Worm (Caenorhabditis elegans) whole organism, early embryonic: ENCODE results near the gene ztf-9.

Source experiments
- B0310.2 ChIP-seq: sonication (generic microtip); optimal IDR thresholded peaks from 2 replicates; lab custom pipeline; 2016; ENCODE audit warnings: mild to moderate bottlenecking, missing genetic modification characterization, missing compliant biosample characterization
- F13C5.2 ChIP-seq: sonication (generic microtip); optimal IDR thresholded peaks from 2 replicates; lab custom pipeline; 2017; ENCODE audit warnings: mild to moderate bottlenecking, missing genetic modification characterization, inconsistent platforms, missing compliant biosample characterization
- aly-1 ChIP-seq: sonication (generic microtip); optimal IDR thresholded peaks from 2 replicates; lab custom pipeline; 2016; ENCODE audit warnings: missing genetic modification characterization, missing compliant biosample characterization
- ama-1 ChIP-seq: fragments of 150-350 bp; optimal IDR thresholded peaks from 2 replicates; lab custom pipeline; 2014
- ceh-13 ChIP-seq: fragments of 200-800 bp; sonication (Bioruptor generic); optimal IDR thresholded peaks from 2 replicates; lab custom pipeline; 2018; ENCODE audit warnings: mild to moderate bottlenecking, missing genetic modification characterization, missing compliant biosample characterization
- ceh-36 ChIP-seq: sonication (generic microtip); optimal IDR thresholded peaks from 2 replicates; lab custom pipeline; 2016; ENCODE audit warnings: missing genetic modification characterization, inconsistent platforms, missing compliant biosample characterization
- ets-7 ChIP-seq: sonication (generic microtip); optimal IDR thresholded peaks from 2 replicates; lab custom pipeline; 2016; ENCODE audit warnings: missing genotype, missing genetic modification characterization, missing compliant biosample characterization
- flt-1 ChIP-seq: fragments of 200-800 bp; sonication (Bioruptor generic); IDR thresholded peaks from 2 replicates; pipeline ENCODE4 v1.3.6; 2022; ENCODE audit warnings: missing genetic modification characterization, missing compliant biosample characterization
- hmbx-1 ChIP-seq: sonication (generic microtip); optimal IDR thresholded peaks from 2 replicates; lab custom pipeline; 2016; ENCODE audit warnings: mild to moderate bottlenecking, missing genetic modification characterization, missing compliant biosample characterization
- hmg-4 ChIP-seq: fragments of 200-800 bp; sonication (Bioruptor generic); optimal IDR thresholded peaks from 2 replicates; lab custom pipeline; 2018; ENCODE audit warnings: mild to moderate bottlenecking, missing genetic modification characterization, missing compliant biosample characterization
- hnd-1 ChIP-seq: sonication (generic microtip); optimal IDR thresholded peaks from 2 replicates; lab custom pipeline; 2016; ENCODE audit warnings: missing genetic modification characterization, missing compliant biosample characterization
- pes-1 ChIP-seq: fragments of 200-800 bp; sonication (Bioruptor generic); IDR thresholded peaks from 2 replicates; pipeline ENCODE4 v1.3.6; 2022; ENCODE audit warnings: missing genetic modification reagents, missing genetic modification characterization, missing compliant biosample characterization
- scrt-1 ChIP-seq: fragments of 200-800 bp; sonication (Bioruptor generic); IDR thresholded peaks from 2 replicates; pipeline ENCODE4 v1.3.6; 2022; ENCODE audit warnings: missing genetic modification characterization, missing compliant biosample characterization
- sea-1 ChIP-seq: fragments of 200-800 bp; sonication (Bioruptor generic); conservative IDR thresholded peaks from 2 replicates; pipeline ENCODE4 v1.3.6; 2022; ENCODE audit warnings: missing genetic modification characterization, missing compliant biosample characterization
- tbx-11 ChIP-seq: fragments of 200-800 bp; sonication (Bioruptor generic); IDR thresholded peaks from 2 replicates; pipeline ENCODE4 v1.3.6; 2022; ENCODE audit warnings: missing genetic modification characterization, missing compliant biosample characterization
- tbx-37 ChIP-seq: fragments of 200-800 bp; sonication (Bioruptor generic); conservative IDR thresholded peaks from 2 replicates; pipeline ENCODE4 v1.3.6; 2022; ENCODE audit warnings: missing genetic modification reagents, missing genetic modification characterization, missing compliant biosample characterization
- tra-4 ChIP-seq: sonication (generic microtip); optimal IDR thresholded peaks from 2 replicates; lab custom pipeline; 2017; ENCODE audit warnings: missing genetic modification characterization, missing compliant biosample characterization

The ztf-9 gene

DNA sequence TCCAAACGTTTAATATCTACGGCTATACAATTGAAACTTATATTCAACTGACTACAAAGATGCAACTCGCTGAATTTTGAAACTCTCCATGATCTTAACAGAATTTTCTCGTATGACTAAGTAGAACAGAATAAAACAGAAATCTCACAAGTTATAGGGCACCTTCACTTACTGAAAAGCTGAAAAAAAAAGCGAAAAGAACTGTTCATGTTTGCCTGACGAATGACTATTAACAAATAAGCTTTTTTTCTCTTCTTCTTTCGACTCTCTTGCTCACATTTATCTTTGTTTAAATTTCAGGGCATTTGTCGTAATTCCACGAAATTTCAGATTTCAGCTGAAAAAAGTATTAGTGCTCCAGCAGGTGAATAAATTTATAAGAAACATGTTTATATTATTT lies 10.8 kb upstream of the ztf-9 start, which contains the start of gene xbx-6:
Gene xbx-6, plus strand, starts transcription at position 301 of the 400 bp plus-strand sequence.
- TF ChIP-seq scrt-1 (GFP tag; lab: Robert Waterston, UW) (no peak), tbx-37 (GFP tag; lab: Robert Waterston, UW) (no peak), pes-1 (GFP tag; lab: Robert Waterston, UW) (no peak), sea-1 (GFP tag; lab: Robert Waterston, UW) (no peak), flt-1 (no peak), ceh-13 (GFP tag; lab: Kevin White, UChicago) (no peak), hnd-1 (tag; lab: Kevin White, UChicago) (no peak), ets-7 (tag; lab: Kevin White, UChicago) (no peak)

ce11 chrV:9701861-9702260 lies 9.9 kb upstream of the ztf-9 start:
- TF ChIP-seq ama-1 (no peak), pes-1 (GFP tag; lab: Robert Waterston, UW) (no peak), sea-1 (GFP tag; lab: Robert Waterston, UW) (no peak), hmbx-1 (tag; lab: Kevin White, UChicago) (no peak)

DNA sequence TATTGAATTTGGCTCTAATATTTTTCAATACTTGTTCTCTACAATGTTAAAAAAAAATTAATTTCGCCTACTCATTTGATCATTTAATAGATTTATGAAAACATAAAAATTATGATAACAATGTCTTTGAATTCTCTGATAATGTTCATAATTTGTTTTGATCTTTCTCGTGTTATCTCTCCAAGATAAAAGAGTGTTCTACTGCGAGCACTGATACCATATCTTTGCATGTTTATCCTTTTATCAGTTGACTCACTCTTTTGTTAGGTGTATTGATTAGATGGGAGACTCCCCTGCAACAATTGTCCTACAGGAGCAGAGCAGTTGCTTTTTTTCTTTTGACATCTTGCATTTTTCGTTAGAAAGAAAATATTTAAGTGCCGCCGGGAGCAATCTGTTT lies 7.3 kb upstream of the ztf-9 start:
- TF ChIP-seq ama-1 (no peak), aly-1 (tag; lab: Kevin White, UChicago) (no peak), sea-1 (GFP tag; lab: Robert Waterston, UW) (no peak), B0310.2 (tag; lab: Kevin White, UChicago) (no peak), flt-1 (no peak), ets-7 (tag; lab: Kevin White, UChicago) (no peak), ceh-36 (tag; lab: Kevin White, UChicago) (no peak), hmbx-1 (tag; lab: Kevin White, UChicago) (no peak), scrt-1 (GFP tag; lab: Robert Waterston, UW) (no peak), F13C5.2 (tag; lab: Kevin White, UChicago) (no peak), pes-1 (GFP tag; lab: Robert Waterston, UW) (no peak), tbx-37 (GFP tag; lab: Robert Waterston, UW) (no peak), tbx-11 (GFP tag; lab: Robert Waterston, UW) (no peak), hmg-4 (GFP tag; lab: Kevin White, UChicago) (no peak), tra-4 (tag; lab: Kevin White, UChicago) (no peak), ceh-13 (GFP tag; lab: Kevin White, UChicago) (no peak), hnd-1 (tag; lab: Kevin White, UChicago) (no peak)

DNA sequence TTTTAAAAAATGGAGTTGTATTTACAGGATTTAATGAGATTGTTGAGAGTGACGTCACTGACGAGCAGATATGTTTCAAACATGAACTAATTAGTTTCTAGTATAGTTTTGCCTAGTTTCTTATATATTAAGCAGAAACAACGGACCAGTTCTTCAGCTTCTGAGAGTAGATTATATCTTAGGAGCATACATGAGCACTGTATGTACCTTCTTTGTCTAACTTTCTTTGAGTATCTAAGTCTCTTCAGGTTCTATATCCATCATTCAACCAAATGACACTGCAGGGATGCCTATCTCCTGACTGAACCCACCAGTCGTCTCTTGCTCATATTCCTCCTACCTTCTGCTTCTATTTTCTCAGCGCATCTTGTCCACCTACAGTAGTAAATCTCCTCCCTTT lies 4.8 kb upstream of the ztf-9 start, which contains the start of gene her-1:
Gene her-1, plus strand, starts transcription at position 301 of the 400 bp plus-strand sequence.
- TF ChIP-seq pes-1 (GFP tag; lab: Robert Waterston, UW) (no peak), hmg-4 (GFP tag; lab: Kevin White, UChicago) (no peak), flt-1 (no peak), tbx-37 (GFP tag; lab: Robert Waterston, UW) (no peak), ceh-13 (GFP tag; lab: Kevin White, UChicago) (no peak), F13C5.2 (tag; lab: Kevin White, UChicago) (no peak), tbx-11 (GFP tag; lab: Robert Waterston, UW) (no peak), sea-1 (GFP tag; lab: Robert Waterston, UW) (no peak), hnd-1 (tag; lab: Kevin White, UChicago) (no peak), ceh-36 (tag; lab: Kevin White, UChicago) (no peak), scrt-1 (GFP tag; lab: Robert Waterston, UW) (no peak)

ce11 chrV:9692649-9693112 lies 722 bp upstream of the ztf-9 start, which contains the start of gene ZK287.7:
Gene ZK287.7, plus strand, starts transcription at chrV:9693062.
- no peak for TF ChIP-seq hmbx-1 (tag; lab: Kevin White, UChicago)
- no peak for TF ChIP-seq aly-1 (tag; lab: Kevin White, UChicago)
- no peak for TF ChIP-seq pes-1 (GFP tag; lab: Robert Waterston, UW)
- TF ChIP-seq tbx-37 (GFP tag; lab: Robert Waterston, UW) = no peak
- no peak for TF ChIP-seq flt-1
- TF ChIP-seq sea-1 (GFP tag; lab: Robert Waterston, UW) = no peak

DNA sequence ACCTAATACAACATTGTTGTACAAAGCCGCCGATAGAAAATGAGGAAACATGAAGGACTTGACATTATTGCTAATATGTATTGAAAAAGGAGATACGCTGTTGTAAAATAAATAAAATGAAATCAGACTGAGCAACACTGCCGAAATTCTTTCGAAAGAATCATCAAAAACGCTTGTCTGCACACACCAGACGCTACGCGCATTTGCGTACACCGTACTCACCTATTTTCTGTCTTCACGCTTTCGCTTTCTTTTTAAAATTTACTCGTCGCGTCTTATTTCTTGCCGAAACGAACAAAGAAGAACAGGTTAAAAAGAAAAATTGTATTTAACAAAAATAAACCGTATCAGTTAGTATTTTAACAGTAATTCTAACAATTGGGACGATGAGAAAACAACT lies 1.2 kb downstream of the ztf-9 start:
- peak; percentile 55 for TF ChIP-seq F13C5.2 (tag; lab: Kevin White, UChicago)
- TF ChIP-seq hmbx-1 (tag; lab: Kevin White, UChicago) = no peak

- TF ChIP-seq hmbx-1 (tag; lab: Kevin White, UChicago) = no peak
- no peak for TF ChIP-seq tra-4 (tag; lab: Kevin White, UChicago)
- no peak for TF ChIP-seq B0310.2 (tag; lab: Kevin White, UChicago)
- TF ChIP-seq sea-1 (GFP tag; lab: Robert Waterston, UW) = no peak
- no peak for TF ChIP-seq ets-7 (tag; lab: Kevin White, UChicago)
- TF ChIP-seq tbx-37 (GFP tag; lab: Robert Waterston, UW) = no peak
- TF ChIP-seq scrt-1 (GFP tag; lab: Robert Waterston, UW) = no peak
- no peak for TF ChIP-seq ceh-36 (tag; lab: Kevin White, UChicago)
- TF ChIP-seq tbx-11 (GFP tag; lab: Robert Waterston, UW) = no peak
- no peak for TF ChIP-seq aly-1 (tag; lab: Kevin White, UChicago)
- no peak for TF ChIP-seq flt-1
- no peak for TF ChIP-seq hmg-4 (GFP tag; lab: Kevin White, UChicago)
- TF ChIP-seq F13C5.2 (tag; lab: Kevin White, UChicago) = no peak
- TF ChIP-seq pes-1 (GFP tag; lab: Robert Waterston, UW) = no peak
- TF ChIP-seq hnd-1 (tag; lab: Kevin White, UChicago) = no peak
- no peak for TF ChIP-seq ama-1
- TF ChIP-seq ceh-13 (GFP tag; lab: Kevin White, UChicago) = no peak
Measured at ce11 chrV:9690099-9690572, 1.8 kb downstream of the ztf-9 start, which contains the start of gene rbx-1. Gene rbx-1, minus strand, starts transcription at chrV:9690522.
